Worm (Caenorhabditis elegans): ENCODE results near the gene C01G12.9.

The C01G12.9 gene

DNA sequence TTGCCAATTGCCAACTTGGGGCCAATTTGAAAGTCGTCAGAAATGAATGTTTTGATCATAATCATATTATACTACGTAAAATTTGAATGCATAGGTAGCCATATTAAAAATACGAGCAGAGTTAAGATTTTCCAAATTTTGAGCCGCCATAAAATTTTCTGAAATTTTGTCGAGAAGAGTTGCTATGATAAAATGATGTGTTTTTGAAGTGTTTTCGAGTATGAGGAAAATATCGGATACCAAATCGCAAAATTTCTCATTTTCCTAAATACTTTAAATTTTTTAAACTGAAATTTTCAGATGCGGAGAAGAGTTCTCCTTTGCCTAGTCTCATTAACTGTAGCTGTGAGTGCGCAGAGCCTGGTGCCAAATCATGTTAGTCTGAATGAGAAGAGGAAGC, 48.5 kb downstream of the C01G12.9 start, which contains the start of gene tag-297:
Gene tag-297 (plus strand): TSS at position 301 of the 400 bp plus-strand sequence.
- TF ChIP-seq zim-3 (tag; optimal IDR thresholded peaks at IDR 0.05), result no peak
- no peak for TF ChIP-seq ztf-3 (GFP tag; optimal IDR thresholded peaks at IDR 0.05)
- TF ChIP-seq lsy-27 (tag; optimal IDR thresholded peaks at IDR 0.05; ENCODE audit: borderline replicate concordance, insufficient read depth), result no peak
- TF ChIP-seq let-607 (tag; optimal IDR thresholded peaks at IDR 0.05), result no peak
- no peak for TF ChIP-seq Y53G8AR.9 (GFP tag; conservative IDR thresholded peaks at IDR 0.05)
- no peak for TF ChIP-seq snpc-1.1 (tag; optimal IDR thresholded peaks at IDR 0.05; ENCODE audit: insufficient read depth)
- TF ChIP-seq nhr-90 (tag; optimal IDR thresholded peaks at IDR 0.05), result no peak
